Fruit fly (Drosophila melanogaster) whole organism, embryonic: Measurements from ENCODE around the gene CG14230.

Experiments
- CG10267 ChIP-seq: fragments of 200-800 bp; sonication (Bioruptor generic); optimal IDR thresholded peaks from 2 replicates; lab custom pipeline; 2018; ENCODE audit warnings: missing biosample characterization, mild to moderate bottlenecking, missing genetic modification characterization, moderate library complexity
- CG10959 ChIP-seq: fragments of 200-800 bp; sonication (Bioruptor generic); IDR thresholded peaks from 2 replicates; pipeline ENCODE4 v1.3.6; 2022; ENCODE audit warnings: missing biosample characterization, missing genetic modification characterization
- CG12391 ChIP-seq: fragments of 200-800 bp; sonication (Bioruptor generic); optimal IDR thresholded peaks from 3 replicates; lab custom pipeline; 2018; ENCODE audit warnings: missing biosample characterization, mild to moderate bottlenecking, missing genetic modification characterization, moderate library complexity
- CG13775 ChIP-seq: fragments of 200-800 bp; sonication (Bioruptor generic); optimal IDR thresholded peaks from 3 replicates; lab custom pipeline; 2017; ENCODE audit warnings: missing biosample characterization, mild to moderate bottlenecking, missing genetic modification characterization
- CG14860 ChIP-seq: fragments of 200-800 bp; sonication (Bioruptor generic); IDR thresholded peaks from 3 replicates; pipeline ENCODE4 v1.3.6; 2022; ENCODE audit warnings: missing biosample characterization, missing genetic modification characterization; ENCODE audit not compliant: partially characterized antibody
- CG15601 ChIP-seq: fragments of 200-800 bp; sonication (Bioruptor generic); optimal IDR thresholded peaks from 3 replicates; lab custom pipeline; 2019; ENCODE audit warnings: missing biosample characterization, mild to moderate bottlenecking, missing genetic modification characterization, moderate library complexity
- CG16813 ChIP-seq: fragments of 200-800 bp; sonication (Bioruptor generic); IDR thresholded peaks from 3 replicates; pipeline ENCODE4 v1.3.6; 2022; ENCODE audit warnings: missing biosample characterization, missing genetic modification characterization; ENCODE audit not compliant: partially characterized antibody
- CG17802 ChIP-seq: fragments of 200-800 bp; sonication (Bioruptor generic); optimal IDR thresholded peaks from 2 replicates; lab custom pipeline; 2018; ENCODE audit warnings: missing biosample characterization, mild to moderate bottlenecking, missing genetic modification characterization, moderate library complexity
- CG1792 ChIP-seq: fragments of 200-800 bp; sonication (Bioruptor generic); optimal IDR thresholded peaks from 2 replicates; lab custom pipeline; 2016; ENCODE audit warnings: missing biosample characterization, missing genetic modification characterization
- CG30020 ChIP-seq: fragments of 200-800 bp; optimal IDR thresholded peaks from 2 replicates; lab custom pipeline; 2019; ENCODE audit warnings: missing biosample characterization, mild to moderate bottlenecking, missing genetic modification characterization, moderate library complexity
- CG30403 ChIP-seq: fragments of 200-800 bp; sonication (Bioruptor generic); optimal IDR thresholded peaks from 3 replicates; lab custom pipeline; 2016; ENCODE audit warnings: missing biosample characterization, missing genetic modification characterization
- CG31224 ChIP-seq: fragments of 200-800 bp; sonication (Bioruptor generic); IDR thresholded peaks from 2 replicates; pipeline ENCODE4 v1.3.6; 2022; ENCODE audit warnings: missing biosample characterization, missing genetic modification characterization
- CG33213 ChIP-seq: fragments of 200-800 bp; sonication (Bioruptor generic); optimal IDR thresholded peaks from 3 replicates; lab custom pipeline; 2016; ENCODE audit warnings: missing biosample characterization, missing genetic modification characterization
- CG34224 ChIP-seq: fragments of 200-800 bp; sonication (Bioruptor generic); IDR thresholded peaks from 3 replicates; pipeline ENCODE4 v1.3.6; 2022; ENCODE audit warnings: missing biosample characterization, missing genetic modification characterization; ENCODE audit not compliant: partially characterized antibody
- CG3726 ChIP-seq: fragments of 200-800 bp; sonication (Bioruptor generic); IDR thresholded peaks from 3 replicates; pipeline ENCODE4, ENCODE4 v1.3.6; 2022; ENCODE audit warnings: missing biosample characterization, missing genetic modification characterization
- CG4360 ChIP-seq: fragments of 200-800 bp; sonication (Bioruptor generic); IDR thresholded peaks from 2 replicates; pipeline ENCODE4 v1.3.6; 2022; ENCODE audit warnings: missing biosample characterization, missing genetic modification characterization
- CG4617 ChIP-seq: fragments of 200-800 bp; sonication (Bioruptor generic); optimal IDR thresholded peaks from 3 replicates; lab custom pipeline; 2016; ENCODE audit warnings: missing biosample characterization, missing genetic modification characterization, borderline replicate concordance
- CG5953 ChIP-seq: fragments of 200-800 bp; sonication (Bioruptor generic); IDR thresholded peaks from 2 replicates; pipeline ENCODE4 v1.3.6; 2022; ENCODE audit warnings: missing biosample characterization, missing genetic modification characterization
- CG6683 ChIP-seq: fragments of 200-800 bp; sonication (Bioruptor generic); optimal IDR thresholded peaks from 2 replicates; lab custom pipeline; 2017; ENCODE audit warnings: missing biosample characterization, mild to moderate bottlenecking, missing genetic modification characterization, missing genetic modification reagents
- CG9215 ChIP-seq: fragments of 200-800 bp; sonication (Bioruptor generic); IDR thresholded peaks from 2 replicates; pipeline ENCODE4 v1.3.6; 2022; ENCODE audit warnings: missing biosample characterization, missing genetic modification characterization
- CoRest ChIP-seq: fragments of 200-800 bp; sonication (Bioruptor generic); optimal IDR thresholded peaks from 3 replicates; lab custom pipeline; 2018; ENCODE audit warnings: missing biosample characterization, mild to moderate bottlenecking, missing genetic modification characterization, moderate library complexity
- HmgZ ChIP-seq: fragments of 200-800 bp; sonication (Bioruptor generic); optimal IDR thresholded peaks from 2 replicates; lab custom pipeline; 2018; ENCODE audit warnings: missing biosample characterization, mild to moderate bottlenecking, missing genetic modification characterization
- Hmr ChIP-seq: fragments of 200-800 bp; sonication (Bioruptor generic); optimal IDR thresholded peaks from 3 replicates; lab custom pipeline; 2017; ENCODE audit warnings: mild to moderate bottlenecking, missing biosample characterization, missing genetic modification reagents, missing genetic modification characterization
- Hr39 ChIP-seq: fragments of >200 bp; optimal IDR thresholded peaks from 2 replicates; lab custom pipeline; 2017
- Lhr ChIP-seq: fragments of 200-800 bp; sonication (Bioruptor generic); optimal IDR thresholded peaks from 3 replicates; lab custom pipeline; 2017; ENCODE audit warnings: mild to moderate bottlenecking, missing biosample characterization, missing genetic modification reagents, missing genetic modification characterization
- NC2β ChIP-seq: fragments of 200-800 bp; sonication (Bioruptor generic); optimal IDR thresholded peaks from 2 replicates; lab custom pipeline; 2016; ENCODE audit warnings: missing biosample characterization, missing genetic modification characterization
- Oaz ChIP-seq: fragments of 200-800 bp; sonication (Bioruptor generic); IDR thresholded peaks from 2 replicates; pipeline ENCODE4 v1.3.6; 2022; ENCODE audit warnings: missing biosample characterization, missing genetic modification characterization
- Poxn ChIP-seq: fragments of 200-800 bp; sonication (Bioruptor generic); IDR thresholded peaks from 2 replicates; pipeline ENCODE4 v1.3.6; 2022; ENCODE audit warnings: missing biosample characterization, missing genetic modification characterization
- Sin3A ChIP-seq: fragments of >200 bp; optimal IDR thresholded peaks from 2 replicates; lab custom pipeline; 2018
- Ssrp ChIP-seq: fragments of 200-800 bp; sonication (Bioruptor generic); optimal IDR thresholded peaks from 2 replicates; lab custom pipeline; 2018; ENCODE audit warnings: missing biosample characterization, mild to moderate bottlenecking, missing genetic modification characterization, moderate library complexity
- ash1 ChIP-seq: fragments of 200-800 bp; sonication (Bioruptor generic); optimal IDR thresholded peaks from 2 replicates; lab custom pipeline; 2018; ENCODE audit warnings: missing biosample characterization, mild to moderate bottlenecking, missing genetic modification characterization
- bsh ChIP-seq, 2 experiments: fragments of 200-800 bp; sonication (Bioruptor generic); optimal IDR thresholded peaks; 2 replicates each; lab custom pipeline; 2017 to 2018; ENCODE audit warnings: mild to moderate bottlenecking in 2 of 2, missing biosample characterization in 2 of 2, missing genetic modification characterization in 2 of 2, moderate library complexity in 1 of 2
- ci ChIP-seq: fragments of 200-800 bp; sonication (Bioruptor generic); IDR thresholded peaks from 3 replicates; pipeline ENCODE4 v1.3.6; 2022; ENCODE audit warnings: missing biosample characterization, missing genetic modification characterization
- fd102C ChIP-seq: fragments of 200-800 bp; sonication (Bioruptor generic); optimal IDR thresholded peaks from 2 replicates; lab custom pipeline; 2018; ENCODE audit warnings: missing biosample characterization, mild to moderate bottlenecking, missing genetic modification characterization, moderate library complexity
- hth ChIP-seq: fragments of >200 bp; optimal IDR thresholded peaks from 2 replicates; lab custom pipeline; 2017; ENCODE audit warnings: inconsistent platforms
- nmo ChIP-seq: fragments of 200-800 bp; sonication (Bioruptor generic); optimal IDR thresholded peaks from 2 replicates; lab custom pipeline; 2018; ENCODE audit warnings: missing biosample characterization, mild to moderate bottlenecking, missing genetic modification characterization, moderate library complexity
- ranshi ChIP-seq: fragments of 200-800 bp; sonication (Bioruptor generic); IDR thresholded peaks from 2 replicates; pipeline ENCODE4 v1.3.6; 2022; ENCODE audit warnings: missing biosample characterization, missing genetic modification characterization
- ssp ChIP-seq: fragments of 200-800 bp; sonication (Bioruptor generic); IDR thresholded peaks from 2 replicates; pipeline ENCODE4 v1.3.6; 2022; ENCODE audit warnings: missing biosample characterization, missing genetic modification characterization
- trem ChIP-seq: fragments of 200-800 bp; optimal IDR thresholded peaks from 3 replicates; lab custom pipeline; 2019; ENCODE audit warnings: missing biosample characterization, mild to moderate bottlenecking, missing genetic modification characterization, moderate library complexity
- twi ChIP-seq: fragments of 200-800 bp; optimal IDR thresholded peaks from 2 replicates; lab custom pipeline; 2019; ENCODE audit warnings: missing biosample characterization, mild to moderate bottlenecking, missing genetic modification characterization, moderate library complexity

Gene CG14230

DNA sequence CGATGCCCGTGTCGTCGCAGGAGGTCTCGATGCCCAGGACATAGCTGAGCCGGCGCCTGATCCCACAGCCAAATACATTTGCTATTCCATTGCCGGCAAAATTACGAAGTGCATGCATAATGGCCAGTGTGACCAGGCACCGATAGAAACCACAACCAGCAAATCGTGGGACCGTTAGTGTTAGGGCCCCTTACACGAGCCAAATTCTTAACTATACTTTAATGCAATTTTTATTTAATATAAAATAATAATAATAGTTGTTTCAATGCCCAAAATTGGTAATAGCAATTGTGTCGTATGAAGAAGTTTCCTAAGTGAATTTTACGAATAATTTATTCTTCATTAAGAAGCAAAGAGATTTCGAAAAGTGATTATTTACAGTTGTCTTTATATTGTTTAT, 2.4 kb upstream of the CG14230 start, which contains the start of gene Tcs4 (continued):
- TF ChIP-seq hth (lab: Kevin White, UChicago): no peak
- peak; percentile 12 for TF ChIP-seq Sin3A
- no peak for TF ChIP-seq Poxn (GFP tag; lab: Robert Waterston, UW)
- no peak for TF ChIP-seq Oaz (GFP tag; lab: Robert Waterston, UW)
- TF ChIP-seq CG9215: no peak
- peak; percentile 63 for TF ChIP-seq CG12391 (tag; lab: Kevin White, UChicago)
- TF ChIP-seq CG30403 (GFP tag; lab: Kevin White, UChicago): peak; percentile 44
- TF ChIP-seq CG10267: peak; percentile 56
- TF ChIP-seq Ssrp (tag; lab: Kevin White, UChicago): peak; percentile 5
- no peak for TF ChIP-seq fd102C (GFP tag; lab: Kevin White, UChicago)
- peak; percentile 20 for TF ChIP-seq CG4617 (GFP tag; lab: Kevin White, UChicago)
- peak; percentile 27 for TF ChIP-seq CG15601 (tag; lab: Kevin White, UChicago)
- TF ChIP-seq Hmr (GFP tag; lab: Kevin White, UChicago): no peak
- peak; percentile 29 for TF ChIP-seq CoRest (tag; lab: Kevin White, UChicago)
- no peak for TF ChIP-seq CG1792
- TF ChIP-seq HmgZ (tag; lab: Kevin White, UChicago): peak; percentile 21
- no peak for TF ChIP-seq Lhr
- TF ChIP-seq ranshi (GFP tag; lab: Robert Waterston, UW): 0 out of 2 replicates have a peak, but pooled peaks have one; percentile 12
- TF ChIP-seq CG13775 (GFP tag; lab: Kevin White, UChicago): peak; percentile 22
- TF ChIP-seq CG16813 (GFP tag; lab: Robert Waterston, UW): peak; percentile 42; the same call in 2 of the 3 replicates
- TF ChIP-seq CG3726 (GFP tag; lab: Robert Waterston, UW): no peak
- no peak for TF ChIP-seq Hr39 (lab: Kevin White, UChicago)
- TF ChIP-seq CG14860: 0 out of 3 replicates have a peak, but pooled peaks have one; percentile 22
- peak; percentile 48 for TF ChIP-seq nmo (GFP tag; lab: Kevin White, UChicago)
- peak; percentile 80 for TF ChIP-seq CG34224
- peak; percentile 43 for TF ChIP-seq trem (tag; lab: Kevin White, UChicago)
- no peak for TF ChIP-seq CG10959
- no peak for TF ChIP-seq CG6683 (GFP tag; lab: Kevin White, UChicago)
- TF ChIP-seq ci: peak; percentile 57; the same call in 2 of the 3 replicates

- TF ChIP-seq ssp (GFP tag; lab: Robert Waterston, UW) (0 out of 2 replicates have a peak, but pooled peaks have one; percentile 25), twi (no peak), ash1 (GFP tag; lab: Kevin White, UChicago) (no peak), NC2β (GFP tag; lab: Kevin White, UChicago) (no peak), CG4360 (peak; percentile 83), CG31224 (GFP tag; lab: Robert Waterston, UW) (no peak), CG33213 (GFP tag; lab: Kevin White, UChicago) (no peak), CG17802 (tag; lab: Kevin White, UChicago) (peak; percentile 52), CG5953 (GFP tag; lab: Robert Waterston, UW) (no peak), CG30020 (tag; lab: Kevin White, UChicago) (peak; percentile 28), bsh (GFP tag; optimal IDR thresholded peaks at IDR 0.05; lab: Kevin White, UChicago) (no peak)
Observed at dm6 chrX:19711936-19712335, 8.0 kb downstream of the CG14230 start.
